Fruit fly (Drosophila melanogaster) whole organism, embryonic: ENCODE measurements around the gene CG44476.

Source experiments
- esg ChIP-seq: fragments of 200-800 bp; sonication (Bioruptor generic); conservative IDR thresholded peaks from 2 replicates; pipeline ENCODE4 v1.3.6; 2022; ENCODE audit warnings: missing biosample characterization, missing genetic modification characterization
- scrt ChIP-seq: fragments of 200-800 bp; sonication (Bioruptor generic); optimal IDR thresholded peaks from 2 replicates; lab custom pipeline; 2018; ENCODE audit warnings: missing biosample characterization, mild to moderate bottlenecking, missing genetic modification characterization, moderate library complexity

- TF ChIP-seq scrt (no peak), esg (GFP tag; lab: Robert Waterston, UW) (no peak)
These were observed 9.2 kb upstream of the CG44476 start for dm6 chr2L:18122231-18122551.
